Worm (Caenorhabditis elegans) whole organism, L1 larva: Measurements from ENCODE around the gene T05C1.1.

Experiments used
- blmp-1 ChIP-seq: fragments of 150-350 bp; optimal IDR thresholded peaks from 2 replicates; lab custom pipeline; 2014; ENCODE audit warnings: missing biosample characterization, missing genetic modification characterization
- efl-3 ChIP-seq: fragments of 200-800 bp; sonication (Bioruptor generic); optimal IDR thresholded peaks from 2 replicates; lab custom pipeline; 2018; ENCODE audit warnings: mild to moderate bottlenecking, missing genetic modification characterization, missing compliant biosample characterization
- egl-13 ChIP-seq: sonication (generic microtip); optimal IDR thresholded peaks from 2 replicates; lab custom pipeline; 2016; ENCODE audit warnings: missing genotype, missing genetic modification reagents, missing genetic modification characterization, missing compliant biosample characterization
- egl-27 ChIP-seq, 2 experiments: fragments of 150-350 bp in 1 of 2; sonication (generic microtip); optimal IDR thresholded peaks; 3 replicates each; lab custom pipeline; 2017 to 2018; ENCODE audit warnings: missing biosample characterization in 2 of 2, missing genetic modification characterization in 2 of 2, missing genetic modification reagents in 2 of 2
- elt-2 ChIP-seq: sonication (generic microtip); optimal IDR thresholded peaks from 2 replicates; lab custom pipeline; 2016; ENCODE audit warnings: missing genetic modification characterization, mild to moderate bottlenecking, inconsistent platforms, missing compliant biosample characterization, missing genetic modification reagents
- elt-3 ChIP-seq, 6 experiments: fragments of 150-350 bp in 1 of 6; sonication (generic microtip); optimal IDR thresholded peaks; 2 replicates each; lab custom pipeline; 2017 to 2018; ENCODE audit warnings: missing biosample characterization in 6 of 6, missing genetic modification characterization in 6 of 6, inconsistent platforms in 1 of 6
- ets-5 ChIP-seq: fragments of 200-800 bp; sonication (Bioruptor generic); IDR thresholded peaks from 2 replicates; pipeline ENCODE4 v1.3.6; 2022; ENCODE audit warnings: missing genetic modification characterization, missing compliant biosample characterization
- fkh-4 ChIP-seq: sonication (generic microtip); optimal IDR thresholded peaks from 2 replicates; lab custom pipeline; 2016; ENCODE audit warnings: missing compliant biosample characterization, missing genetic modification characterization, borderline replicate concordance
- hlh-17 ChIP-seq: fragments of 200-800 bp; sonication (Bioruptor generic); optimal IDR thresholded peaks from 2 replicates; lab custom pipeline; 2018; ENCODE audit warnings: missing genetic modification characterization, mild to moderate bottlenecking, missing compliant biosample characterization, moderate library complexity, borderline replicate concordance
- hlh-4 ChIP-seq: sonication (generic microtip); optimal IDR thresholded peaks from 2 replicates; lab custom pipeline; 2016; ENCODE audit warnings: mild to moderate bottlenecking, missing genetic modification characterization, missing compliant biosample characterization
- irx-1 ChIP-seq: sonication (generic microtip); optimal IDR thresholded peaks from 2 replicates; lab custom pipeline; 2016; ENCODE audit warnings: missing genetic modification characterization, missing compliant biosample characterization
- lin-13 ChIP-seq: fragments of 150-350 bp; optimal IDR thresholded peaks from 2 replicates; lab custom pipeline; 2014; ENCODE audit warnings: missing biosample characterization, missing genetic modification reagents, missing genetic modification characterization
- lin-14 ChIP-seq: fragments of 200-800 bp; sonication (Bioruptor generic); optimal IDR thresholded peaks from 2 replicates; lab custom pipeline; 2018; ENCODE audit warnings: mild to moderate bottlenecking, missing genetic modification characterization, moderate library complexity, missing compliant biosample characterization
- lin-15B ChIP-seq: fragments of 150-350 bp; sonication (generic microtip); optimal IDR thresholded peaks from 3 replicates; lab custom pipeline; 2014; ENCODE audit warnings: missing biosample characterization, missing genetic modification characterization
- lin-35 ChIP-seq, 2 experiments: fragments of 150-350 bp; optimal IDR thresholded peaks; 2 replicates each; lab custom pipeline; 2014; ENCODE audit warnings: missing biosample characterization in 2 of 2, missing genetic modification characterization in 2 of 2, missing genetic modification reagents in 2 of 2
- lir-3 ChIP-seq: sonication (generic microtip); optimal IDR thresholded peaks from 2 replicates; lab custom pipeline; 2016; ENCODE audit warnings: mild to moderate bottlenecking, missing genetic modification characterization, moderate library complexity, missing compliant biosample characterization; ENCODE audit not compliant: poor library complexity
- lsy-2 ChIP-seq, 2 experiments: fragments of 150-350 bp; optimal IDR thresholded peaks; 2 replicates each; lab custom pipeline; 2014; ENCODE audit warnings: missing biosample characterization in 2 of 2, missing genetic modification characterization in 2 of 2
- mab-9 ChIP-seq: fragments of 200-800 bp; sonication (Bioruptor generic); IDR thresholded peaks from 2 replicates; pipeline ENCODE4 v1.3.6; 2022; ENCODE audit warnings: missing genetic modification reagents, missing genetic modification characterization, missing compliant biosample characterization
- nhr-12 ChIP-seq: sonication (generic microtip); optimal IDR thresholded peaks from 2 replicates; lab custom pipeline; 2017; ENCODE audit warnings: missing biosample characterization, missing genetic modification characterization
- nhr-20 ChIP-seq: sonication (generic microtip); optimal IDR thresholded peaks from 2 replicates; lab custom pipeline; 2016; ENCODE audit warnings: mild to moderate bottlenecking, missing genetic modification characterization, missing compliant biosample characterization
- nhr-237 ChIP-seq: fragments of 150-350 bp; optimal IDR thresholded peaks from 2 replicates; lab custom pipeline; 2014; ENCODE audit warnings: missing biosample characterization, missing genetic modification characterization
- nhr-71 ChIP-seq: sonication (generic microtip); optimal IDR thresholded peaks from 2 replicates; lab custom pipeline; 2016; ENCODE audit warnings: mild to moderate bottlenecking, missing genetic modification characterization, moderate library complexity, missing compliant biosample characterization
- nhr-85 ChIP-seq: sonication (generic microtip); peaks from one replicate; lab custom pipeline; 2016; ENCODE audit warnings: missing genetic modification characterization, inconsistent platforms, missing compliant biosample characterization
- pag-3 ChIP-seq: sonication (generic microtip); optimal IDR thresholded peaks from 2 replicates; lab custom pipeline; 2017; ENCODE audit warnings: missing genetic modification characterization, mild to moderate bottlenecking, missing compliant biosample characterization, antibody characterized with exemption, borderline replicate concordance; ENCODE audit not compliant: insufficient read depth
- pax-3 ChIP-seq: fragments of 200-800 bp; sonication (Bioruptor generic); optimal IDR thresholded peaks from 2 replicates; lab custom pipeline; 2018; ENCODE audit warnings: mild to moderate bottlenecking, missing genetic modification characterization, moderate library complexity, missing compliant biosample characterization
- pqm-1 ChIP-seq: sonication (generic microtip); optimal IDR thresholded peaks from 3 replicates; lab custom pipeline; 2017; ENCODE audit warnings: missing biosample characterization, missing genetic modification characterization
- rnt-1 ChIP-seq: sonication (generic microtip); optimal IDR thresholded peaks from 2 replicates; lab custom pipeline; 2016; ENCODE audit warnings: mild to moderate bottlenecking, missing genetic modification characterization, moderate library complexity, missing compliant biosample characterization
- skn-1 ChIP-seq: fragments of 150-350 bp; optimal IDR thresholded peaks from 2 replicates; lab custom pipeline; 2014; ENCODE audit warnings: missing biosample characterization, missing genetic modification characterization
- snpc-4 ChIP-seq: fragments of 150-350 bp; optimal IDR thresholded peaks from 2 replicates; lab custom pipeline; 2014; ENCODE audit warnings: missing biosample characterization, missing genetic modification characterization
- snu-23 ChIP-seq: sonication (generic microtip); optimal IDR thresholded peaks from 2 replicates; lab custom pipeline; 2016; ENCODE audit warnings: missing genetic modification characterization, missing compliant biosample characterization
- sox-4 ChIP-seq: sonication (generic microtip); optimal IDR thresholded peaks from 2 replicates; lab custom pipeline; 2016; ENCODE audit warnings: missing genetic modification characterization, missing compliant biosample characterization
- sptf-1 ChIP-seq: fragments of 150-350 bp; optimal IDR thresholded peaks from 2 replicates; lab custom pipeline; 2014; ENCODE audit warnings: missing biosample characterization, missing genetic modification characterization
- swsn-7 ChIP-seq: sonication (generic microtip); optimal IDR thresholded peaks from 2 replicates; lab custom pipeline; 2016; ENCODE audit warnings: missing genetic modification characterization, missing compliant biosample characterization
- unc-62 ChIP-seq: fragments of 150-350 bp; optimal IDR thresholded peaks from 2 replicates; lab custom pipeline; 2014; ENCODE audit warnings: missing biosample characterization, missing genetic modification reagents, missing genetic modification characterization
- unc-98 ChIP-seq: fragments of 200-800 bp; sonication (Bioruptor generic); IDR thresholded peaks from 2 replicates; pipeline ENCODE4 v1.3.6; 2022; ENCODE audit warnings: missing genetic modification characterization, missing compliant biosample characterization
- xbp-1 ChIP-seq: sonication (generic microtip); optimal IDR thresholded peaks from 2 replicates; lab custom pipeline; 2016; ENCODE audit warnings: missing genetic modification characterization, missing compliant biosample characterization
- zip-4 ChIP-seq: fragments of 200-800 bp; sonication (Bioruptor generic); optimal IDR thresholded peaks from 2 replicates; lab custom pipeline; 2018; ENCODE audit warnings: mild to moderate bottlenecking, missing genetic modification characterization, moderate library complexity, missing compliant biosample characterization
- ztf-11 ChIP-seq, 2 experiments: sonication (generic microtip); optimal IDR thresholded peaks; 2 replicates each; lab custom pipeline; 2016 to 2017; ENCODE audit warnings: missing genetic modification characterization in 2 of 2, missing biosample characterization in 1 of 2, missing compliant biosample characterization in 1 of 2

The T05C1.1 gene

ce11 chrII:4506552-4507291 lies 28.3 kb downstream of the T05C1.1 start (continued):
- no peak for TF ChIP-seq nhr-85
- TF ChIP-seq swsn-7 (tag; lab: Kevin White, UChicago): peak; percentile 73
- TF ChIP-seq fkh-4 (tag; lab: Kevin White, UChicago): peak; percentile 52
- peak; percentile 30 for TF ChIP-seq irx-1 (tag; lab: Kevin White, UChicago)
- peak; percentile 58 for TF ChIP-seq xbp-1 (tag; lab: Kevin White, UChicago)
- no peak for TF ChIP-seq snpc-4 (tag; lab: Kevin White, UChicago)
- peak; percentile 39 for TF ChIP-seq lin-13 (GFP tag; lab: Kevin White, UChicago)
- no peak for TF ChIP-seq unc-98 (GFP tag; lab: Robert Waterston, UW)
- no peak for TF ChIP-seq blmp-1 (tag; lab: Kevin White, UChicago)
- no peak for TF ChIP-seq efl-3 (GFP tag; lab: Kevin White, UChicago)
- peak; percentile 83 for TF ChIP-seq pag-3 (tag; lab: Kevin White, UChicago)
- peak; percentile 59 for TF ChIP-seq rnt-1
- no peak for TF ChIP-seq ets-5 (GFP tag; lab: Robert Waterston, UW)
- peak; percentile 23 for TF ChIP-seq egl-13 (tag; lab: Kevin White, UChicago)
- peak; percentile 16 for TF ChIP-seq nhr-237 (tag; lab: Kevin White, UChicago)
- TF ChIP-seq egl-27 (tag; optimal IDR thresholded peaks at IDR 0.05; lab: Kevin White, UChicago): peak; percentile 18 to 38
- no peak for TF ChIP-seq nhr-12 (tag; lab: Kevin White, UChicago)
- no peak for TF ChIP-seq unc-62 (GFP tag; lab: Kevin White, UChicago)
- TF ChIP-seq hlh-4 (tag; lab: Kevin White, UChicago): no peak
- peak in 1 of 2 experiments; percentile 55 for TF ChIP-seq lin-35 (GFP tag; optimal IDR thresholded peaks at IDR 0.05; lab: Kevin White, UChicago)
- TF ChIP-seq pqm-1: no peak
- no peak for TF ChIP-seq sptf-1 (tag; lab: Kevin White, UChicago)
- TF ChIP-seq lir-3 (tag; lab: Kevin White, UChicago): no peak
- peak; percentile 7 for TF ChIP-seq sox-4
- no peak for TF ChIP-seq skn-1 (tag; lab: Kevin White, UChicago)
- no peak for TF ChIP-seq pax-3 (tag; lab: Kevin White, UChicago)
- peak; percentile 78 for TF ChIP-seq snu-23 (GFP tag; lab: Kevin White, UChicago)
- TF ChIP-seq mab-9 (GFP tag; lab: Robert Waterston, UW): no peak
- TF ChIP-seq zip-4 (GFP tag; lab: Kevin White, UChicago): no peak
- peak; percentile 84 for TF ChIP-seq nhr-71 (tag; lab: Kevin White, UChicago)
- no peak for TF ChIP-seq ztf-11 (tag; optimal IDR thresholded peaks at IDR 0.05; lab: Kevin White, UChicago)
- peak; percentile 45 for TF ChIP-seq elt-2

ce11 chrII:4507669-4508068 lies 29.3 kb downstream of the T05C1.1 start:
- TF ChIP-seq nhr-20 (tag; lab: Kevin White, UChicago) (peak; percentile 19), skn-1 (tag; lab: Kevin White, UChicago) (peak; percentile 16), lin-35 (GFP tag; optimal IDR thresholded peaks at IDR 0.05; lab: Kevin White, UChicago) (peak in 1 of 2 experiments; percentile 39), lin-14 (GFP tag; lab: Kevin White, UChicago) (peak; percentile 57), blmp-1 (tag; lab: Kevin White, UChicago) (peak; percentile 71), zip-4 (GFP tag; lab: Kevin White, UChicago) (no peak), elt-2 (peak; percentile 56), lsy-2 (tag; optimal IDR thresholded peaks at IDR 0.05; lab: Kevin White, UChicago) (peak in 1 of 2 experiments; percentile 28), ets-5 (GFP tag; lab: Robert Waterston, UW) (no peak), hlh-17 (GFP tag; lab: Kevin White, UChicago) (no peak), lin-15B (tag; lab: Kevin White, UChicago) (no peak), unc-62 (GFP tag; lab: Kevin White, UChicago) (no peak), snu-23 (GFP tag; lab: Kevin White, UChicago) (peak; percentile 14), elt-3 (tag; optimal IDR thresholded peaks at IDR 0.05; lab: Kevin White, UChicago) (peak in 1 of 6 experiments; percentile 77)
